Fruit fly (Drosophila melanogaster) whole organism, pupa: ENCODE measurements around the gene 5PtaseI.

ENCODE experiments used
- CG10348 ChIP-seq: fragments of 200-800 bp; sonication (Bioruptor generic); IDR thresholded peaks from 2 replicates; pipeline ENCODE4 v1.3.6; 2022; ENCODE audit warnings: missing biosample characterization, missing genetic modification characterization
- CG12605 ChIP-seq: fragments of 200-800 bp; sonication (Bioruptor generic); IDR thresholded peaks from 2 replicates; pipeline ENCODE4 v1.3.6; 2022; ENCODE audit warnings: missing biosample characterization, missing genetic modification characterization
- CG13204 ChIP-seq: fragments of 200-800 bp; sonication (Bioruptor generic); optimal IDR thresholded peaks from 2 replicates; lab custom pipeline; 2018; ENCODE audit warnings: missing biosample characterization, mild to moderate bottlenecking, missing genetic modification characterization, moderate library complexity
- CG14655 ChIP-seq: fragments of 200-800 bp; sonication (Bioruptor generic); optimal IDR thresholded peaks from 3 replicates; lab custom pipeline; 2017; ENCODE audit warnings: mild to moderate bottlenecking, missing biosample characterization, missing genetic modification reagents, missing genetic modification characterization
- CG15710 ChIP-seq: fragments of 200-800 bp; sonication (Bioruptor generic); optimal IDR thresholded peaks from 2 replicates; lab custom pipeline; 2018; ENCODE audit warnings: missing biosample characterization, mild to moderate bottlenecking, missing genetic modification characterization, moderate library complexity
- CG17806 ChIP-seq: fragments of 200-800 bp; sonication (Bioruptor generic); optimal IDR thresholded peaks from 2 replicates; lab custom pipeline; 2018; ENCODE audit warnings: missing biosample characterization, mild to moderate bottlenecking, missing genetic modification characterization, moderate library complexity
- CG32121 ChIP-seq: fragments of 200-800 bp; sonication (Bioruptor generic); IDR thresholded peaks from 2 replicates; pipeline ENCODE4 v1.3.6; 2022; ENCODE audit warnings: missing biosample characterization, missing genetic modification characterization
- CG34367 ChIP-seq: fragments of 200-800 bp; sonication (Bioruptor generic); optimal IDR thresholded peaks from 2 replicates; lab custom pipeline; 2018; ENCODE audit warnings: missing biosample characterization, mild to moderate bottlenecking, missing genetic modification characterization
- CG4496 ChIP-seq: fragments of 200-800 bp; sonication (Bioruptor generic); IDR thresholded peaks from 3 replicates; pipeline ENCODE4 v1.3.6; 2022; ENCODE audit warnings: missing biosample characterization, missing genetic modification characterization
- CG8159 ChIP-seq: fragments of 200-800 bp; sonication (Bioruptor generic); optimal IDR thresholded peaks from 3 replicates; lab custom pipeline; 2018; ENCODE audit warnings: missing biosample characterization, mild to moderate bottlenecking, missing genetic modification characterization, moderate library complexity
- CG8301 ChIP-seq: fragments of 200-800 bp; sonication (Bioruptor generic); optimal IDR thresholded peaks from 2 replicates; lab custom pipeline; 2018; ENCODE audit warnings: missing biosample characterization, mild to moderate bottlenecking, missing genetic modification characterization
- CG9948 ChIP-seq: fragments of 200-800 bp; sonication (Bioruptor generic); optimal IDR thresholded peaks from 2 replicates; lab custom pipeline; 2018; ENCODE audit warnings: missing biosample characterization, mild to moderate bottlenecking, missing genetic modification characterization, moderate library complexity
- D1 ChIP-seq: fragments of 200-800 bp; sonication (Bioruptor generic); optimal IDR thresholded peaks from 2 replicates; lab custom pipeline; 2018; ENCODE audit warnings: missing biosample characterization, mild to moderate bottlenecking, missing genetic modification characterization, moderate library complexity
- EcR ChIP-seq: fragments of 200-800 bp; sonication (Bioruptor generic); optimal IDR thresholded peaks from 3 replicates; lab custom pipeline; 2019; ENCODE audit warnings: missing biosample characterization, missing genetic modification characterization, mild to moderate bottlenecking, moderate library complexity, missing genetic modification reagents
- Ets98B ChIP-seq: fragments of 200-800 bp; sonication (Bioruptor generic); IDR thresholded peaks from 2 replicates; pipeline ENCODE4 v1.3.6; 2022; ENCODE audit warnings: missing biosample characterization, missing genetic modification characterization
- Pif1A ChIP-seq: fragments of 200-800 bp; sonication (Bioruptor generic); optimal IDR thresholded peaks from 3 replicates; lab custom pipeline; 2016; ENCODE audit warnings: missing biosample characterization, missing genetic modification characterization
- Pif1B ChIP-seq: fragments of 200-800 bp; sonication (Bioruptor generic); optimal IDR thresholded peaks from 3 replicates; lab custom pipeline; 2016; ENCODE audit warnings: missing biosample characterization, missing genetic modification characterization
- Snoo ChIP-seq: fragments of 200-800 bp; sonication (Bioruptor generic); optimal IDR thresholded peaks from 3 replicates; lab custom pipeline; 2017; ENCODE audit warnings: missing biosample characterization, mild to moderate bottlenecking, missing genetic modification characterization, inconsistent platforms
- fd96Ca ChIP-seq: fragments of 200-800 bp; sonication (Bioruptor generic); IDR thresholded peaks from 3 replicates; pipeline ENCODE4 v1.3.6; 2022; ENCODE audit warnings: missing biosample characterization, missing genetic modification characterization
- gl ChIP-seq: fragments of 200-800 bp; sonication (Bioruptor generic); optimal IDR thresholded peaks from 2 replicates; lab custom pipeline; 2018; ENCODE audit warnings: missing biosample characterization, mild to moderate bottlenecking, missing genetic modification characterization
- rn ChIP-seq: fragments of 200-800 bp; sonication (Bioruptor generic); IDR thresholded peaks from 2 replicates; pipeline ENCODE4 v1.3.6; 2022; ENCODE audit warnings: missing biosample characterization, missing genetic modification characterization

Gene 5PtaseI

dm6 chr3R:25005748-25006147, 39.2 kb downstream of the 5PtaseI start:
- TF ChIP-seq Ets98B (no peak), CG9948 (tag; lab: Kevin White, UChicago) (no peak), CG34367 (no peak), CG8301 (tag; lab: Kevin White, UChicago) (no peak), CG10348 (no peak), CG17806 (tag; lab: Kevin White, UChicago) (no peak), CG8159 (tag; lab: Kevin White, UChicago) (no peak), fd96Ca (GFP tag; lab: Robert Waterston, UW) (no peak), rn (GFP tag; lab: Robert Waterston, UW) (no peak), CG14655 (GFP tag; lab: Kevin White, UChicago) (no peak), Pif1A (GFP tag; lab: Kevin White, UChicago) (no peak), CG13204 (GFP tag; lab: Kevin White, UChicago) (no peak), Pif1B (GFP tag; lab: Kevin White, UChicago) (no peak), CG32121 (no peak)
- TF ChIP-seq, all 21 proteins: peak for 0

dm6 chr3R:25004763-25005162, 40.2 kb downstream of the 5PtaseI start:
- TF ChIP-seq gl (tag; lab: Kevin White, UChicago) (no peak), EcR (GFP tag; lab: Kevin White, UChicago) (no peak), CG34367 (no peak), Ets98B (0 out of 2 replicates have a peak, but pooled peaks have one; percentile 58), CG4496 (GFP tag; lab: Robert Waterston, UW) (peak; percentile 70), CG13204 (GFP tag; lab: Kevin White, UChicago) (no peak), CG8159 (tag; lab: Kevin White, UChicago) (peak; percentile 7), Snoo (tag; lab: Kevin White, UChicago) (no peak), CG17806 (tag; lab: Kevin White, UChicago) (peak; percentile 38), Pif1B (GFP tag; lab: Kevin White, UChicago) (no peak), CG12605 (GFP tag; lab: Robert Waterston, UW) (no peak), CG15710 (tag; lab: Kevin White, UChicago) (peak; percentile 2), rn (GFP tag; lab: Robert Waterston, UW) (peak; percentile 40; the same call in 1 of the 2 replicates), CG10348 (no peak), CG32121 (peak; percentile 46), CG9948 (tag; lab: Kevin White, UChicago) (peak; percentile 24), D1 (no peak), Pif1A (GFP tag; lab: Kevin White, UChicago) (peak; percentile 57), CG14655 (GFP tag; lab: Kevin White, UChicago) (peak; percentile 44), CG8301 (tag; lab: Kevin White, UChicago) (peak; percentile 56), fd96Ca (GFP tag; lab: Robert Waterston, UW) (peak; percentile 80; the same call in 2 of the 3 replicates)
- TF ChIP-seq, all 21 proteins: peak for 12

- TF ChIP-seq CG13204 (GFP tag; lab: Kevin White, UChicago) (no peak), CG4496 (GFP tag; lab: Robert Waterston, UW) (0 out of 3 replicates have a peak, but pooled peaks have one; percentile 22), CG17806 (tag; lab: Kevin White, UChicago) (no peak)
These were observed 40.9 kb downstream of the 5PtaseI start for dm6 chr3R:25004064-25004463.

dm6 chr3R:25002257-25002656, 42.7 kb downstream of the 5PtaseI start:
- no peak for TF ChIP-seq Pif1A (GFP tag; lab: Kevin White, UChicago)
- no peak for TF ChIP-seq CG8301 (tag; lab: Kevin White, UChicago)
- TF ChIP-seq Pif1B (GFP tag; lab: Kevin White, UChicago): no peak

- TF ChIP-seq Pif1A (GFP tag; lab: Kevin White, UChicago) (no peak), CG8159 (tag; lab: Kevin White, UChicago) (no peak)
These were observed 45.4 kb downstream of the 5PtaseI start for dm6 chr3R:24999575-24999974.

- TF ChIP-seq CG34367 (no peak), CG9948 (tag; lab: Kevin White, UChicago) (no peak), CG14655 (GFP tag; lab: Kevin White, UChicago) (peak; percentile 53), CG32121 (no peak), CG8301 (tag; lab: Kevin White, UChicago) (peak; percentile 55)
These were observed 47.7 kb downstream of the 5PtaseI start for dm6 chr3R:24997287-24997686.

dm6 chr3R:24996502-24996901, 48.4 kb downstream of the 5PtaseI start:
- peak; percentile 79 for TF ChIP-seq CG14655 (GFP tag; lab: Kevin White, UChicago)
- no peak for TF ChIP-seq D1
- peak; percentile 1 for TF ChIP-seq CG15710 (tag; lab: Kevin White, UChicago)
- peak; percentile 88 for TF ChIP-seq CG8301 (tag; lab: Kevin White, UChicago)
- peak; percentile 46 for TF ChIP-seq Pif1A (GFP tag; lab: Kevin White, UChicago)
- TF ChIP-seq rn (GFP tag; lab: Robert Waterston, UW): peak; percentile 75
- 0 out of 2 replicates have a peak, but pooled peaks have one; percentile 19 for TF ChIP-seq CG12605 (GFP tag; lab: Robert Waterston, UW)
- peak; percentile 46 for TF ChIP-seq Snoo (tag; lab: Kevin White, UChicago)
- peak; percentile 93 for TF ChIP-seq CG32121
- TF ChIP-seq CG9948 (tag; lab: Kevin White, UChicago): no peak
- TF ChIP-seq CG4496 (GFP tag; lab: Robert Waterston, UW): peak; percentile 91
- peak; percentile 39 for TF ChIP-seq CG17806 (tag; lab: Kevin White, UChicago)
- TF ChIP-seq CG10348: peak; percentile 63
- no peak for TF ChIP-seq gl (tag; lab: Kevin White, UChicago)
- TF ChIP-seq CG34367: no peak
- TF ChIP-seq Ets98B: peak; percentile 94
- TF ChIP-seq CG13204 (GFP tag; lab: Kevin White, UChicago): no peak
- peak; percentile 25 for TF ChIP-seq CG8159 (tag; lab: Kevin White, UChicago)
- peak; percentile 94 for TF ChIP-seq fd96Ca (GFP tag; lab: Robert Waterston, UW)
- TF ChIP-seq EcR (GFP tag; lab: Kevin White, UChicago): no peak
- peak; percentile 65 for TF ChIP-seq Pif1B (GFP tag; lab: Kevin White, UChicago)
